Worm (Caenorhabditis elegans) whole organism, young adult: ENCODE data around the gene C53D6.8.
"Not testable (repeated sequence)": the region's sequence is repeated elsewhere in the genome, so short reads cannot be mapped to it uniquely, and the experiment has no call there.

ENCODE experiments used
- D2030.7 ChIP-seq: fragments of 200-800 bp; sonication (Bioruptor generic); IDR thresholded peaks from 2 replicates; pipeline ENCODE4 v1.3.6; 2022; ENCODE audit warnings: missing genetic modification reagents, missing genetic modification characterization, missing compliant biosample characterization
- Y53G8AR.9 ChIP-seq: fragments of 200-800 bp; sonication (Bioruptor generic); conservative IDR thresholded peaks from 2 replicates; pipeline ENCODE4 v1.3.6; 2022; ENCODE audit warnings: missing genetic modification reagents, missing genetic modification characterization, missing compliant biosample characterization
- atf-7 ChIP-seq: sonication (generic microtip); optimal IDR thresholded peaks from 2 replicates; lab custom pipeline; 2017; ENCODE audit warnings: mild to moderate bottlenecking, missing genetic modification characterization, missing compliant biosample characterization
- attf-6 ChIP-seq: fragments of 200-800 bp; sonication (Bioruptor generic); IDR thresholded peaks from 2 replicates; pipeline ENCODE4 v1.3.6; 2022; ENCODE audit warnings: missing genetic modification reagents, missing genetic modification characterization, missing compliant biosample characterization
- dox-1 ChIP-seq: fragments of 200-800 bp; sonication (Bioruptor generic); IDR thresholded peaks from 2 replicates; pipeline ENCODE4 v1.3.6; 2022; ENCODE audit warnings: missing genetic modification reagents, missing genetic modification characterization, missing compliant biosample characterization
- dpl-1 ChIP-seq: fragments of 150-350 bp; optimal IDR thresholded peaks from 2 replicates; lab custom pipeline; 2014; ENCODE audit warnings: missing biosample characterization, missing genetic modification reagents, missing genetic modification characterization
- egrh-3 ChIP-seq: fragments of 200-800 bp; sonication (Bioruptor generic); IDR thresholded peaks from 2 replicates; pipeline ENCODE4 v1.3.6; 2022; ENCODE audit warnings: missing genetic modification reagents, missing genetic modification characterization, missing compliant biosample characterization
- gei-17 ChIP-seq: fragments of 200-800 bp; sonication (Bioruptor generic); optimal IDR thresholded peaks from 2 replicates; lab custom pipeline; 2018; ENCODE audit warnings: mild to moderate bottlenecking, missing genetic modification characterization, missing compliant biosample characterization
- lin-40 ChIP-seq: sonication (generic microtip); optimal IDR thresholded peaks from 2 replicates; lab custom pipeline; 2016; ENCODE audit warnings: missing genetic modification characterization, mild to moderate bottlenecking, missing compliant biosample characterization, missing genotype, missing genetic modification reagents
- mxl-1 ChIP-seq: sonication (generic microtip); optimal IDR thresholded peaks from 2 replicates; lab custom pipeline; 2016; ENCODE audit warnings: missing genetic modification characterization, missing compliant biosample characterization
- pha-4 ChIP-seq: fragments of 150-350 bp; sonication (generic microtip); optimal IDR thresholded peaks from 2 replicates; lab custom pipeline; 2014; ENCODE audit warnings: missing biosample characterization, missing genetic modification reagents, missing genetic modification characterization

DNA sequence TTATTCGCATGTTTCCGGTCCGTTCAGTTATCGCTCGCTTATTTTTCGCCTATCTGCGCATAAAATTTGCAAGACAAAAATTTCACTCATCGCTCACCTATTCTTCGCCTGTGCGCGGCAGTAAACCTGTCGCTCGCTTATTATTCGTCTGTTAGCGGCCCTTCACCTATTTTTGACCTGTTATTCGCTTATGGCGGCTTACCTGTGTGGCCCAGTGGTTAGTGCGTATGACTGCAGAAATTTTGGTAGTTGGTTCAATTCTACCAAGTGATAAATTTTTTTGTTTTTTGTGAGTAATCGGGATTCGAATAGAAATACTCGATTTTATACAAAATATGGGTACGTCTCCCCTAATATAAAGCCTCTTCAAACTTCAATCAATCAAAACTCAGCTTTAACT lies 38.5 kb downstream of the C53D6.8 start:
- not testable (repeated sequence) for TF ChIP-seq gei-17 (GFP tag; lab: Kevin White, UChicago); egrh-3 (GFP tag; lab: Robert Waterston, UW); attf-6; atf-7 (tag; lab: Kevin White, UChicago); pha-4 (tag; lab: Kevin White, UChicago); lin-40 (tag; lab: Kevin White, UChicago); mxl-1 (tag; lab: Kevin White, UChicago); dpl-1
- TF ChIP-seq dox-1 (GFP tag; lab: Robert Waterston, UW) = peak; percentile 69; the same call in 1 of the 2 replicates
- TF ChIP-seq Y53G8AR.9 (GFP tag; lab: Robert Waterston, UW) = 0 out of 2 replicates have a peak, but pooled peaks have one; percentile 34
- peak; percentile 38; the same call in 1 of the 2 replicates for TF ChIP-seq D2030.7
